Fruit fly (Drosophila melanogaster) whole organism, adult: ENCODE data around the gene dsd.

ENCODE experiments used
- CG11617 ChIP-seq: fragments of 200-800 bp; sonication (Bioruptor generic); optimal IDR thresholded peaks from 2 replicates; lab custom pipeline; 2017; ENCODE audit warnings: mild to moderate bottlenecking, missing biosample characterization, missing genetic modification reagents, missing genetic modification characterization
- CG12768 ChIP-seq: fragments of 200-800 bp; sonication (Bioruptor generic); optimal IDR thresholded peaks from 2 replicates; lab custom pipeline; 2017; ENCODE audit warnings: missing biosample characterization, missing genetic modification characterization, mild to moderate bottlenecking, moderate library complexity, missing genetic modification reagents
- CG14711 ChIP-seq: fragments of 200-800 bp; sonication (Bioruptor generic); optimal IDR thresholded peaks from 2 replicates; lab custom pipeline; 2018; ENCODE audit warnings: missing biosample characterization, mild to moderate bottlenecking, missing genetic modification characterization, moderate library complexity
- CG1620 ChIP-seq: fragments of 200-800 bp; sonication (Bioruptor generic); optimal IDR thresholded peaks from 2 replicates; lab custom pipeline; 2016; ENCODE audit warnings: missing biosample characterization, missing genetic modification characterization
- CG33017 ChIP-seq: fragments of 200-800 bp; sonication (Bioruptor generic); optimal IDR thresholded peaks from 2 replicates; lab custom pipeline; 2018; ENCODE audit warnings: missing biosample characterization, mild to moderate bottlenecking, missing genetic modification characterization, moderate library complexity
- CG5204 ChIP-seq: fragments of 200-800 bp; sonication (Bioruptor generic); optimal IDR thresholded peaks from 2 replicates; lab custom pipeline; 2016; ENCODE audit warnings: missing biosample characterization, missing genetic modification characterization
- CG7045 ChIP-seq: fragments of 200-800 bp; sonication (Bioruptor generic); optimal IDR thresholded peaks from 2 replicates; lab custom pipeline; 2017; ENCODE audit warnings: missing biosample characterization, mild to moderate bottlenecking, missing genetic modification characterization
- CG7101 ChIP-seq: fragments of 200-800 bp; sonication (Bioruptor generic); optimal IDR thresholded peaks from 2 replicates; lab custom pipeline; 2018; ENCODE audit warnings: missing biosample characterization, mild to moderate bottlenecking, missing genetic modification characterization, moderate library complexity
- Clk ChIP-seq: fragments of 200-800 bp; sonication (Bioruptor generic); optimal IDR thresholded peaks from 2 replicates; lab custom pipeline; 2017; ENCODE audit warnings: missing biosample characterization, missing genetic modification characterization
- Crg-1 ChIP-seq: fragments of 200-800 bp; sonication (Bioruptor generic); optimal IDR thresholded peaks from 2 replicates; lab custom pipeline; 2016; ENCODE audit warnings: missing biosample characterization, missing genetic modification characterization
- Hr96 ChIP-seq: fragments of 200-800 bp; sonication (Bioruptor generic); optimal IDR thresholded peaks from 2 replicates; lab custom pipeline; 2016; ENCODE audit warnings: missing biosample characterization, missing genetic modification characterization
- Mnt ChIP-seq: fragments of 200-800 bp; sonication (Bioruptor generic); optimal IDR thresholded peaks from 2 replicates; lab custom pipeline; 2016; ENCODE audit warnings: missing biosample characterization, mild to moderate bottlenecking, missing genetic modification characterization
- bab1 ChIP-seq: fragments of 200-800 bp; sonication (Bioruptor generic); optimal IDR thresholded peaks from 3 replicates; lab custom pipeline; 2019; ENCODE audit warnings: missing biosample characterization, mild to moderate bottlenecking, missing genetic modification characterization, moderate library complexity
- cic ChIP-seq: fragments of 200-800 bp; sonication (Bioruptor generic); optimal IDR thresholded peaks from 2 replicates; lab custom pipeline; 2017; ENCODE audit warnings: missing biosample characterization, mild to moderate bottlenecking, missing genetic modification characterization, moderate library complexity
- cnc ChIP-seq, 2 experiments: fragments of >200 bp; optimal IDR thresholded peaks; 2 replicates each; lab custom pipeline; 2017
- kay ChIP-seq: fragments of 200-800 bp; sonication (Bioruptor generic); peaks from one replicate; lab custom pipeline; 2016; ENCODE audit warnings: missing biosample characterization, missing genetic modification characterization, borderline replicate concordance
- ovo ChIP-seq: fragments of 200-800 bp; sonication (Bioruptor generic); optimal IDR thresholded peaks from 2 replicates; lab custom pipeline; 2016; ENCODE audit warnings: missing biosample characterization, missing genetic modification characterization
- pad ChIP-seq: fragments of 200-800 bp; sonication (Bioruptor generic); optimal IDR thresholded peaks from 3 replicates; lab custom pipeline; 2017; ENCODE audit warnings: missing biosample characterization, missing genetic modification characterization, mild to moderate bottlenecking, moderate library complexity, missing genetic modification reagents
- tj ChIP-seq: fragments of 200-800 bp; sonication (Bioruptor generic); optimal IDR thresholded peaks from 3 replicates; lab custom pipeline; 2017; ENCODE audit warnings: missing biosample characterization, mild to moderate bottlenecking, missing genetic modification characterization, moderate library complexity
- toe ChIP-seq: fragments of 200-800 bp; sonication (Bioruptor generic); optimal IDR thresholded peaks from 2 replicates; lab custom pipeline; 2016; ENCODE audit warnings: missing biosample characterization, missing genetic modification characterization

The dsd gene

dm6 chr3R:27604636-27605443 is 2.4 kb downstream of the dsd start:
- peak; percentile 41 for TF ChIP-seq cic (GFP tag; lab: Kevin White, UChicago)
- TF ChIP-seq CG14711 (tag; lab: Kevin White, UChicago) = peak; percentile 40
- peak; percentile 81 for TF ChIP-seq CG7045
- peak; percentile 93 for TF ChIP-seq kay
- peak; percentile 62 for TF ChIP-seq CG33017
- TF ChIP-seq cnc (optimal IDR thresholded peaks at IDR 0.05; lab: Kevin White, UChicago) = no peak
- TF ChIP-seq ovo (GFP tag; lab: Kevin White, UChicago) = no peak
- peak; percentile 76 for TF ChIP-seq CG12768 (GFP tag; lab: Kevin White, UChicago)
- peak; percentile 66 for TF ChIP-seq CG5204 (GFP tag; lab: Kevin White, UChicago)
- peak; percentile 34 for TF ChIP-seq tj
- peak; percentile 75 for TF ChIP-seq toe (GFP tag; lab: Kevin White, UChicago)
- TF ChIP-seq pad (GFP tag; lab: Kevin White, UChicago) = peak; percentile 24
- peak; percentile 37 for TF ChIP-seq Mnt (GFP tag; lab: Kevin White, UChicago)
- peak; percentile 47 for TF ChIP-seq Clk (GFP tag; lab: Kevin White, UChicago)
- peak; percentile 59 for TF ChIP-seq CG7101 (tag; lab: Kevin White, UChicago)
- no peak for TF ChIP-seq bab1 (GFP tag; lab: Kevin White, UChicago)
- peak; percentile 76 for TF ChIP-seq CG11617 (GFP tag; lab: Kevin White, UChicago)
- TF ChIP-seq Crg-1 (GFP tag; lab: Kevin White, UChicago) = no peak
- TF ChIP-seq Hr96 (GFP tag; lab: Kevin White, UChicago) = peak; percentile 57
- no peak for TF ChIP-seq CG1620 (GFP tag; lab: Kevin White, UChicago)

DNA sequence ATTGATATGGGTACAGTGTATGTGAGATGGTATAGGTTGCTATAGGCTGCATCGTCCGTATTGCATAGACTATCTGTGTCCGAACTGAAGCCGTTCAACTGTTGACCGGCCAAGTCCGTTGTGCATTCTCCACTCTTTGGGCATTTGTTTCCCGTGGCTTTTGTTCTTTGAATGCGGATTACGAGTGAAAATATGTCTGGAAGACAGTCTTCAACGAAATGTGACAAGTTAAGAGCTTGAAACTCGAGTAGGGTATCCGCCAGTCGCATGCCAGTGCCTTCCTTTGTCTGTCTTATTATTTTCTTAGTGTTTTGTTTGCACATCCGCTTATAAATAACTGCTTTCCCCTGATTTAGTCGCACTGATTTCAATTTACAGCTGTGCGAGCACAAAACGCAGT is 3.5 kb downstream of the dsd start:
- TF ChIP-seq Hr96 (GFP tag; lab: Kevin White, UChicago) (no peak), CG1620 (GFP tag; lab: Kevin White, UChicago) (no peak), CG12768 (GFP tag; lab: Kevin White, UChicago) (peak; percentile 18), tj (no peak), pad (GFP tag; lab: Kevin White, UChicago) (peak; percentile 65)

dm6 chr3R:27597258-27597657 is 9.9 kb downstream of the dsd start:
- TF ChIP-seq CG5204 (GFP tag; lab: Kevin White, UChicago) = no peak
- TF ChIP-seq Hr96 (GFP tag; lab: Kevin White, UChicago) = no peak

- TF ChIP-seq CG7045 (no peak), toe (GFP tag; lab: Kevin White, UChicago) (no peak), Crg-1 (GFP tag; lab: Kevin White, UChicago) (no peak)
These were observed 11.2 kb downstream of the dsd start, which contains the start of gene CG5639 for dm6 chr3R:27595979-27596378. Gene CG5639 (minus strand): TSS chr3R:27596130.

DNA sequence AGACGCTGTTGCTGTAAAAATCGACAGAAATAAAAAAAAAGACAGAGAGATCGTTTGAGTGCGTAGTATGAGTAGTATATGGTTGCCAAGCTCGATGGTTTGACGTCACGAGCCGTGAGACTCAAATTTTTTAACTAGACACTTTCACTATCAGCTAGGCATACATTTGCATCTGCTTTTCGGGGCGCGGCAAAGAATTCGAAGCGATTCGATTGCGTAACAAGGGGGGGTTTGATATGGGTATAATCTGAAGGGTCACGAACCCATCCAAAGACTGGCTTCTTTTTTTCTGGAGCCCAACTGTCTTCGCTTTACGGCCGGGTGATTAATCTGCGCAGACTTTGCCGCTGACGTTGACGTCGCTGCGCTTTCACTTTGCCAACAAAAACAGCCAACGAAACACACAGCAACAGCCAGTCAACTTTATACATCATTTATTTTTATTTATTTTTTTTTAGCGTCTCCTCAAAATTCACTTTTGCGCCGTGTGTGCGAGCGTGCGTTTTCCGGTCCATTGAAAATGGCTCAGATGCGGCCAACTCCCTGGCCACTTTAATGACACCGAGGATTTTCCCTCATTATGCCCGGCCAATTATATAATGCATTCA is 13.5 kb downstream of the dsd start:
- TF ChIP-seq CG33017 (no peak), ovo (GFP tag; lab: Kevin White, UChicago) (no peak), CG5204 (GFP tag; lab: Kevin White, UChicago) (no peak), kay (no peak), Crg-1 (GFP tag; lab: Kevin White, UChicago) (no peak), CG7045 (no peak), CG7101 (tag; lab: Kevin White, UChicago) (no peak), Hr96 (GFP tag; lab: Kevin White, UChicago) (no peak), CG12768 (GFP tag; lab: Kevin White, UChicago) (no peak), CG11617 (GFP tag; lab: Kevin White, UChicago) (no peak)

DNA sequence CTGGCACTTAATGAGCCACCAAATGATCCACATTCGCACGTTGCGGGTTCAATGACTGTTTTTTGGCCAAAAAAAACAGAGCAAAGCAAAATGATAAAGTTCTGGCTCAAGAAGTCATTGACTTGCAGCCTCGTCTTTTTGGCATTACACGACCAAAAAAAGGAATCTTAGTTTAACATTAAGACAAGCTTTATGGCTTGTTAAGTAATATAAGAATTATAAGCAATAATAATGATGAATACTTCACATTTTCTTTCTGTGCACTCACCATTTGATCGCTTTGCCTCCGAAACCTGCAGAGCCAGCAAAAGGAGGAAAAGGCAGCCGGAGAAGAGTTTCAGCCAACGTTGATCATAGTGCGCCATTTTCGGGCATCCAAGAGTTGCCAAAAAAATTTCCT is 14.0 kb downstream of the dsd start:
- no peak for TF ChIP-seq CG12768 (GFP tag; lab: Kevin White, UChicago)
- TF ChIP-seq CG5204 (GFP tag; lab: Kevin White, UChicago) = no peak
- no peak for TF ChIP-seq Hr96 (GFP tag; lab: Kevin White, UChicago)
- no peak for TF ChIP-seq tj
- no peak for TF ChIP-seq Clk (GFP tag; lab: Kevin White, UChicago)
- TF ChIP-seq toe (GFP tag; lab: Kevin White, UChicago) = no peak
- no peak for TF ChIP-seq Mnt (GFP tag; lab: Kevin White, UChicago)
- TF ChIP-seq cic (GFP tag; lab: Kevin White, UChicago) = no peak
- TF ChIP-seq CG1620 (GFP tag; lab: Kevin White, UChicago) = no peak
- TF ChIP-seq CG7101 (tag; lab: Kevin White, UChicago) = no peak
- no peak for TF ChIP-seq bab1 (GFP tag; lab: Kevin White, UChicago)
- TF ChIP-seq cnc (optimal IDR thresholded peaks at IDR 0.05; lab: Kevin White, UChicago) = no peak
- no peak for TF ChIP-seq pad (GFP tag; lab: Kevin White, UChicago)
- no peak for TF ChIP-seq CG7045
- no peak for TF ChIP-seq Crg-1 (GFP tag; lab: Kevin White, UChicago)
- TF ChIP-seq CG33017 = no peak
- no peak for TF ChIP-seq ovo (GFP tag; lab: Kevin White, UChicago)
- no peak for TF ChIP-seq kay
